Fruit fly (Drosophila melanogaster): ENCODE data around the gene CG15890.

dm6 chrX:14749086-14749874 is 16.3 kb downstream of the CG15890 start, which contains the start of gene NetB:
- TF ChIP-seq psq (optimal IDR thresholded peaks at IDR 0.05): no peak
- TF ChIP-seq h (optimal IDR thresholded peaks at IDR 0.05): no peak
- TF ChIP-seq Myc (optimal IDR thresholded peaks at IDR 0.05): no peak
